Fruit fly (Drosophila melanogaster) whole organism, embryonic: ENCODE results near the gene Mocs1.

ENCODE experiments used
- CG10147 ChIP-seq: fragments of 200-800 bp; sonication (Bioruptor generic); optimal IDR thresholded peaks from 2 replicates; lab custom pipeline; 2019; ENCODE audit warnings: missing biosample characterization, mild to moderate bottlenecking, missing genetic modification characterization, moderate library complexity
- CG10274 ChIP-seq: fragments of 200-800 bp; sonication (Bioruptor generic); optimal IDR thresholded peaks from 3 replicates; lab custom pipeline; 2017; ENCODE audit warnings: missing biosample characterization, mild to moderate bottlenecking, missing genetic modification characterization
- CG10366 ChIP-seq: fragments of 200-800 bp; sonication (Bioruptor generic); IDR thresholded peaks from 2 replicates; pipeline ENCODE4 v1.3.6; 2022; ENCODE audit warnings: missing biosample characterization, missing genetic modification characterization
- CG12219 ChIP-seq: fragments of 200-800 bp; sonication (Bioruptor generic); optimal IDR thresholded peaks from 3 replicates; lab custom pipeline; 2018; ENCODE audit warnings: missing biosample characterization, mild to moderate bottlenecking, missing genetic modification characterization
- CG12391 ChIP-seq: fragments of 200-800 bp; sonication (Bioruptor generic); optimal IDR thresholded peaks from 3 replicates; lab custom pipeline; 2018; ENCODE audit warnings: missing biosample characterization, mild to moderate bottlenecking, missing genetic modification characterization, moderate library complexity
- CG13123 ChIP-seq: fragments of 200-800 bp; sonication (Bioruptor generic); optimal IDR thresholded peaks from 2 replicates; lab custom pipeline; 2016; ENCODE audit warnings: missing biosample characterization, missing genetic modification characterization
- CG13775 ChIP-seq: fragments of 200-800 bp; sonication (Bioruptor generic); optimal IDR thresholded peaks from 3 replicates; lab custom pipeline; 2017; ENCODE audit warnings: missing biosample characterization, mild to moderate bottlenecking, missing genetic modification characterization
- CG15011 ChIP-seq: fragments of 200-800 bp; sonication (Bioruptor generic); optimal IDR thresholded peaks from 3 replicates; lab custom pipeline; 2018; ENCODE audit warnings: missing biosample characterization, mild to moderate bottlenecking, missing genetic modification characterization
- CG15073 ChIP-seq: fragments of 200-800 bp; sonication (Bioruptor generic); optimal IDR thresholded peaks from 2 replicates; lab custom pipeline; 2016; ENCODE audit warnings: missing biosample characterization, missing genetic modification characterization
- CG16779 ChIP-seq: fragments of 200-800 bp; sonication (Bioruptor generic); IDR thresholded peaks from 2 replicates; pipeline ENCODE4 v1.3.6; 2022; ENCODE audit warnings: missing biosample characterization, missing genetic modification characterization
- CG17802 ChIP-seq: fragments of 200-800 bp; sonication (Bioruptor generic); optimal IDR thresholded peaks from 2 replicates; lab custom pipeline; 2018; ENCODE audit warnings: missing biosample characterization, mild to moderate bottlenecking, missing genetic modification characterization, moderate library complexity
- CG1832 ChIP-seq: fragments of 200-800 bp; sonication (Bioruptor generic); optimal IDR thresholded peaks from 2 replicates; lab custom pipeline; 2017; ENCODE audit warnings: missing biosample characterization, mild to moderate bottlenecking, missing genetic modification characterization, inconsistent platforms
- CG2120 ChIP-seq: fragments of 200-800 bp; sonication (Bioruptor generic); optimal IDR thresholded peaks from 3 replicates; lab custom pipeline; 2016; ENCODE audit warnings: missing biosample characterization, missing genetic modification characterization
- CG31365 ChIP-seq: fragments of 200-800 bp; sonication (Bioruptor generic); optimal IDR thresholded peaks from 2 replicates; lab custom pipeline; 2018; ENCODE audit warnings: missing biosample characterization, mild to moderate bottlenecking, missing genetic modification characterization
- CG3163 ChIP-seq: fragments of 200-800 bp; sonication (Bioruptor generic); optimal IDR thresholded peaks from 3 replicates; lab custom pipeline; 2016; ENCODE audit warnings: missing biosample characterization, missing genetic modification characterization
- CG42726 ChIP-seq: fragments of 200-800 bp; sonication (Bioruptor generic); IDR thresholded peaks from 2 replicates; pipeline ENCODE4 v1.3.6; 2022; ENCODE audit warnings: missing biosample characterization, missing genetic modification characterization; ENCODE audit not compliant: partially characterized antibody
- CG4820 ChIP-seq: fragments of 200-800 bp; sonication (Bioruptor generic); optimal IDR thresholded peaks from 3 replicates; lab custom pipeline; 2016; ENCODE audit warnings: missing biosample characterization, missing genetic modification characterization
- CG5953 ChIP-seq: fragments of 200-800 bp; sonication (Bioruptor generic); IDR thresholded peaks from 2 replicates; pipeline ENCODE4 v1.3.6; 2022; ENCODE audit warnings: missing biosample characterization, missing genetic modification characterization
- CG6683 ChIP-seq: fragments of 200-800 bp; sonication (Bioruptor generic); optimal IDR thresholded peaks from 2 replicates; lab custom pipeline; 2017; ENCODE audit warnings: missing biosample characterization, mild to moderate bottlenecking, missing genetic modification characterization, missing genetic modification reagents
- CG7963 ChIP-seq: fragments of 200-800 bp; sonication (Bioruptor generic); IDR thresholded peaks from 3 replicates; pipeline ENCODE4 v1.3.6; 2022; ENCODE audit warnings: missing biosample characterization, missing genetic modification characterization; ENCODE audit not compliant: partially characterized antibody
- CHES-1-like ChIP-seq: fragments of 200-800 bp; sonication (Bioruptor generic); optimal IDR thresholded peaks from 2 replicates; lab custom pipeline; 2016; ENCODE audit warnings: missing biosample characterization, missing genetic modification characterization
- CTCF ChIP-seq: fragments of 200-800 bp; sonication (Bioruptor generic); optimal IDR thresholded peaks from 2 replicates; lab custom pipeline; 2017; ENCODE audit warnings: missing biosample characterization, mild to moderate bottlenecking, missing genetic modification characterization, moderate library complexity
- Chrac-16 ChIP-seq: fragments of 200-800 bp; sonication (Bioruptor generic); optimal IDR thresholded peaks from 3 replicates; lab custom pipeline; 2016; ENCODE audit warnings: missing biosample characterization, missing genetic modification characterization
- Dad ChIP-seq: fragments of 200-800 bp; sonication (Bioruptor generic); optimal IDR thresholded peaks from 3 replicates; lab custom pipeline; 2016; ENCODE audit warnings: missing biosample characterization, missing genetic modification characterization
- Dbx ChIP-seq: fragments of 200-800 bp; sonication (Bioruptor generic); IDR thresholded peaks from 3 replicates; pipeline ENCODE4 v1.3.6; 2022; ENCODE audit warnings: missing biosample characterization, missing genetic modification characterization
- GATAe ChIP-seq: fragments of 200-800 bp; sonication (Bioruptor generic); conservative IDR thresholded peaks from 2 replicates; pipeline ENCODE4 v1.3.6; 2022; ENCODE audit warnings: missing biosample characterization, missing genetic modification characterization
- HHEX ChIP-seq: fragments of 200-800 bp; sonication (Bioruptor generic); optimal IDR thresholded peaks from 3 replicates; lab custom pipeline; 2017; ENCODE audit warnings: missing biosample characterization, mild to moderate bottlenecking, missing genetic modification characterization, missing genetic modification reagents
- HLH3B ChIP-seq: fragments of 200-800 bp; sonication (Bioruptor generic); IDR thresholded peaks from 2 replicates; pipeline ENCODE4 v1.3.6; 2022; ENCODE audit warnings: missing biosample characterization, missing genetic modification characterization
- Hr3 ChIP-seq: fragments of 200-800 bp; sonication (Bioruptor generic); optimal IDR thresholded peaks from 3 replicates; lab custom pipeline; 2016; ENCODE audit warnings: missing biosample characterization, missing genetic modification characterization
- Hr78 ChIP-seq, 2 experiments: fragments of 200-800 bp in 1 of 2; fragments of >200 bp in 1 of 2; sonication (Bioruptor generic) in 1 of 2; optimal IDR thresholded peaks; 2 replicates each; lab custom pipeline; 2017 to 2019; ENCODE audit warnings: missing biosample characterization in 2 of 2, missing genetic modification characterization in 2 of 2, mild to moderate bottlenecking in 1 of 2, moderate library complexity in 1 of 2
- Hsf ChIP-seq: fragments of 200-800 bp; sonication (Bioruptor generic); optimal IDR thresholded peaks from 3 replicates; lab custom pipeline; 2016; ENCODE audit warnings: missing biosample characterization, missing genetic modification characterization
- Max ChIP-seq: fragments of 200-800 bp; sonication (Bioruptor generic); optimal IDR thresholded peaks from 2 replicates; lab custom pipeline; 2016; ENCODE audit warnings: missing biosample characterization, mild to moderate bottlenecking, missing genetic modification characterization
- Nf-YC ChIP-seq: fragments of 200-800 bp; optimal IDR thresholded peaks from 3 replicates; lab custom pipeline; 2019; ENCODE audit warnings: missing biosample characterization, mild to moderate bottlenecking, missing genetic modification characterization, moderate library complexity
- amos ChIP-seq: fragments of 200-800 bp; sonication (Bioruptor generic); IDR thresholded peaks from 2 replicates; pipeline ENCODE4 v1.3.6; 2022; ENCODE audit warnings: missing biosample characterization, missing genetic modification characterization; ENCODE audit not compliant: partially characterized antibody
- ato ChIP-seq: fragments of 200-800 bp; sonication (Bioruptor generic); IDR thresholded peaks from 2 replicates; pipeline ENCODE4 v1.3.6; 2022; ENCODE audit warnings: missing biosample characterization, missing genetic modification characterization; ENCODE audit not compliant: partially characterized antibody
- bsh ChIP-seq, 2 experiments: fragments of 200-800 bp; sonication (Bioruptor generic); optimal IDR thresholded peaks; 2 replicates each; lab custom pipeline; 2017 to 2018; ENCODE audit warnings: mild to moderate bottlenecking in 2 of 2, missing biosample characterization in 2 of 2, missing genetic modification characterization in 2 of 2, moderate library complexity in 1 of 2
- corto ChIP-seq: fragments of 200-800 bp; sonication (Bioruptor generic); optimal IDR thresholded peaks from 2 replicates; lab custom pipeline; 2016; ENCODE audit warnings: missing biosample characterization, mild to moderate bottlenecking, missing genetic modification characterization, moderate library complexity
- croc ChIP-seq: fragments of 200-800 bp; sonication (Bioruptor generic); conservative IDR thresholded peaks from 3 replicates; pipeline ENCODE4 v1.3.6; 2022; ENCODE audit warnings: missing biosample characterization, missing genetic modification characterization
- disco-r ChIP-seq: fragments of 200-800 bp; sonication (Bioruptor generic); optimal IDR thresholded peaks from 2 replicates; lab custom pipeline; 2016; ENCODE audit warnings: missing biosample characterization, missing genetic modification characterization
- dysf ChIP-seq: fragments of 200-800 bp; sonication (Bioruptor generic); IDR thresholded peaks from 3 replicates; pipeline ENCODE4 v1.3.6; 2022; ENCODE audit warnings: missing biosample characterization, missing genetic modification characterization
- fru ChIP-seq: fragments of >200 bp; optimal IDR thresholded peaks from 2 replicates; lab custom pipeline; 2017
- her ChIP-seq: fragments of 200-800 bp; sonication (Bioruptor generic); optimal IDR thresholded peaks from 2 replicates; lab custom pipeline; 2016; ENCODE audit warnings: missing biosample characterization, missing genetic modification characterization
- kah ChIP-seq: fragments of 200-800 bp; sonication (Bioruptor generic); optimal IDR thresholded peaks from 2 replicates; lab custom pipeline; 2018; ENCODE audit warnings: missing biosample characterization, mild to moderate bottlenecking, missing genetic modification characterization
- ken ChIP-seq: fragments of 200-800 bp; sonication (Bioruptor generic); IDR thresholded peaks from 3 replicates; pipeline ENCODE4 v1.3.6; 2022; ENCODE audit warnings: missing biosample characterization, missing genetic modification characterization
- luna ChIP-seq: fragments of 200-800 bp; sonication (Bioruptor generic); optimal IDR thresholded peaks from 2 replicates; lab custom pipeline; 2016; ENCODE audit warnings: missing biosample characterization, missing genetic modification characterization
- nau ChIP-seq: fragments of 200-800 bp; sonication (Bioruptor generic); optimal IDR thresholded peaks from 3 replicates; lab custom pipeline; 2017; ENCODE audit warnings: missing biosample characterization, mild to moderate bottlenecking, missing genetic modification characterization, missing genetic modification reagents
- nerfin-2 ChIP-seq: fragments of 200-800 bp; sonication (Bioruptor generic); IDR thresholded peaks from 2 replicates; pipeline ENCODE4 v1.3.6; 2022; ENCODE audit warnings: missing biosample characterization, missing genetic modification characterization; ENCODE audit not compliant: partially characterized antibody
- pfk ChIP-seq: fragments of 200-800 bp; sonication (Bioruptor generic); optimal IDR thresholded peaks from 2 replicates; lab custom pipeline; 2018; ENCODE audit warnings: missing biosample characterization, mild to moderate bottlenecking, missing genetic modification characterization, moderate library complexity
- pros ChIP-seq: fragments of 200-800 bp; sonication (Bioruptor generic); optimal IDR thresholded peaks from 3 replicates; lab custom pipeline; 2019; ENCODE audit warnings: missing biosample characterization, mild to moderate bottlenecking, missing genetic modification characterization, moderate library complexity
- seq ChIP-seq: fragments of 200-800 bp; sonication (Bioruptor generic); IDR thresholded peaks from 2 replicates; pipeline ENCODE4 v1.3.6; 2022; ENCODE audit warnings: missing biosample characterization, missing genetic modification characterization
- sim ChIP-seq: fragments of 200-800 bp; sonication (Bioruptor generic); IDR thresholded peaks from 2 replicates; pipeline ENCODE4 v1.3.6; 2022; ENCODE audit warnings: missing biosample characterization, missing genetic modification characterization

The Mocs1 gene

dm6 chr3L:11061200-11061599, 9.1 kb upstream of the Mocs1 start, which contains the start of the genes CG6321 and Blos2 (continued):
- TF ChIP-seq GATAe (GFP tag; lab: Robert Waterston, UW): peak; percentile 55; the same call in 1 of the 2 replicates
- no peak for TF ChIP-seq nerfin-2 (GFP tag; lab: Robert Waterston, UW)
- peak; percentile 69 for TF ChIP-seq Hr3 (GFP tag; lab: Kevin White, UChicago)
- TF ChIP-seq CG4820: peak; percentile 55
- TF ChIP-seq CG31365 (tag; lab: Kevin White, UChicago): peak; percentile 24
- no peak for TF ChIP-seq luna
- TF ChIP-seq nau (GFP tag; lab: Kevin White, UChicago): peak; percentile 63
- TF ChIP-seq ato (GFP tag; lab: Robert Waterston, UW): no peak
- peak; percentile 61 for TF ChIP-seq CG15011 (GFP tag; lab: Kevin White, UChicago)
- peak; percentile 82 for TF ChIP-seq CG2120
- TF ChIP-seq ken (GFP tag; lab: Robert Waterston, UW): peak; percentile 35; the same call in 1 of the 3 replicates
- TF ChIP-seq Dad (GFP tag; lab: Kevin White, UChicago): peak; percentile 26
- TF ChIP-seq sim (GFP tag; lab: Robert Waterston, UW): no peak
- TF ChIP-seq croc (GFP tag; lab: Robert Waterston, UW): peak; percentile 48; the same call in 2 of the 3 replicates
- TF ChIP-seq CG12219 (GFP tag; lab: Kevin White, UChicago): peak; percentile 74
- peak; percentile 54 to 80 for TF ChIP-seq bsh (GFP tag; optimal IDR thresholded peaks at IDR 0.05; lab: Kevin White, UChicago)
- TF ChIP-seq CG13123 (GFP tag; lab: Kevin White, UChicago): peak; percentile 15
- TF ChIP-seq CG6683 (GFP tag; lab: Kevin White, UChicago): peak; percentile 50
- TF ChIP-seq CG15073 (GFP tag; lab: Kevin White, UChicago): no peak
- peak; percentile 63; the same call in 2 of the 3 replicates for TF ChIP-seq Dbx (GFP tag; lab: Robert Waterston, UW)
- TF ChIP-seq CG16779: no peak
- no peak for TF ChIP-seq CG17802 (tag; lab: Kevin White, UChicago)
- peak in 1 of 2 experiments; percentile 31 for TF ChIP-seq Hr78 (GFP tag; optimal IDR thresholded peaks at IDR 0.05; lab: Kevin White, UChicago)
- peak; percentile 33 for TF ChIP-seq kah
- TF ChIP-seq CG42726 (GFP tag; lab: Robert Waterston, UW): no peak
- no peak for TF ChIP-seq pfk (GFP tag; lab: Kevin White, UChicago)
- no peak for TF ChIP-seq disco-r (GFP tag; lab: Kevin White, UChicago)
- TF ChIP-seq CG7963: no peak
- peak; percentile 24 for TF ChIP-seq CG10274 (GFP tag; lab: Kevin White, UChicago)
- TF ChIP-seq CG10366 (GFP tag; lab: Robert Waterston, UW): peak; percentile 46
- TF ChIP-seq seq (GFP tag; lab: Robert Waterston, UW): peak; percentile 16; the same call in 1 of the 2 replicates
- TF ChIP-seq Chrac-16 (GFP tag; lab: Kevin White, UChicago): peak; percentile 55
- TF ChIP-seq HLH3B (GFP tag; lab: Robert Waterston, UW): peak; percentile 68
- TF ChIP-seq Hsf (GFP tag; lab: Kevin White, UChicago): peak; percentile 75
- TF ChIP-seq CG10147 (GFP tag; lab: Kevin White, UChicago): peak; percentile 83
- TF ChIP-seq amos (GFP tag; lab: Robert Waterston, UW): no peak
- peak; percentile 67 for TF ChIP-seq Max (GFP tag; lab: Kevin White, UChicago)
- peak; percentile 72 for TF ChIP-seq HHEX (GFP tag; lab: Kevin White, UChicago)
- TF ChIP-seq her: no peak
- peak; percentile 88 for TF ChIP-seq dysf
- TF ChIP-seq CG1832 (GFP tag; lab: Kevin White, UChicago): no peak
- TF ChIP-seq CHES-1-like (GFP tag; lab: Kevin White, UChicago): peak; percentile 11
- no peak for TF ChIP-seq fru (lab: Kevin White, UChicago)
- TF ChIP-seq Nf-YC: peak; percentile 69
- no peak for TF ChIP-seq CG5953 (GFP tag; lab: Robert Waterston, UW)
- peak; percentile 61 for TF ChIP-seq CG13775
- TF ChIP-seq pros (GFP tag; lab: Kevin White, UChicago): no peak
- TF ChIP-seq CG12391: peak; percentile 88
- TF ChIP-seq CG3163 (GFP tag; lab: Kevin White, UChicago): no peak
- TF ChIP-seq corto (GFP tag; lab: Kevin White, UChicago): no peak
- peak; percentile 16 for TF ChIP-seq CTCF (GFP tag; lab: Kevin White, UChicago)
